Worm (Caenorhabditis elegans): ENCODE data around the gene tph-1.

DNA sequence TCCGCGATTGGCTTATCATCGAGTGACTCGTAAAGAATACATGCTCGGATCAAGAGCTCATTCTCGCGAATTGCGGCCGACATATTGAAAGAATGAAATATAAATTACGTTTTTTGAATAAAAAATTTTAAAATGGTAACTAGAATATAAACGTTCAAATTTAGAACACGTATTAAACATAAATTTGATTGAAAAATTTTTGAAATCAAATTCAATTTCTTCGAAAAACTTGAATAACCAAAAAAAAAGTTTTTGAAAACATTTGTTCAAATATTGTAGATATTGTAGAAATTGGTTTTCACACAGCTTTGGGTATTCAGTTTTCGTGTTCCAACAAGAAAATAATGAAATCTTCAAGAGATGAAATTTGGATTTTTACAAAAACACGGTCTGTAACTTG is 1.1 kb upstream of the tph-1 start, which contains the start of gene fbxa-224:
- no peak for TF ChIP-seq W03F9.2 (tag; optimal IDR thresholded peaks at IDR 0.05)
- TF ChIP-seq dao-5 (tag; optimal IDR thresholded peaks at IDR 0.05): no peak

Measured in whole organism, L4/young adult.